Worm (Caenorhabditis elegans) whole organism, L2 larva: Measurements from ENCODE around the gene C33E10.1.
A peak's percentile ranks its signal among the peaks of the same experiment; 100 is the strongest.

Source experiments
- C34F6.9 ChIP-seq: fragments of 150-350 bp; optimal IDR thresholded peaks from 2 replicates; lab custom pipeline; 2014; ENCODE audit warnings: missing biosample characterization, missing genetic modification characterization
- F13H6.1 ChIP-seq: sonication (generic microtip); optimal IDR thresholded peaks from 2 replicates; lab custom pipeline; 2016; ENCODE audit warnings: missing genetic modification characterization, missing compliant biosample characterization
- Y55F3AM.14 ChIP-seq: fragments of 200-800 bp; sonication (Bioruptor generic); optimal IDR thresholded peaks from 2 replicates; lab custom pipeline; 2018; ENCODE audit warnings: mild to moderate bottlenecking, missing genetic modification characterization, missing compliant biosample characterization
- aly-2 ChIP-seq: fragments of 150-350 bp; optimal IDR thresholded peaks from 2 replicates; lab custom pipeline; 2014; ENCODE audit warnings: missing biosample characterization, missing genetic modification characterization
- blmp-1 ChIP-seq: sonication (generic microtip); optimal IDR thresholded peaks from 2 replicates; lab custom pipeline; 2017; ENCODE audit warnings: missing genetic modification characterization, mild to moderate bottlenecking, missing compliant biosample characterization, antibody characterized with exemption, moderate library complexity; ENCODE audit not compliant: insufficient read depth
- ceh-16 ChIP-seq: fragments of 150-350 bp; optimal IDR thresholded peaks from 2 replicates; lab custom pipeline; 2014; ENCODE audit warnings: missing biosample characterization, missing genetic modification characterization
- ceh-82 ChIP-seq: fragments of 150-350 bp; optimal IDR thresholded peaks from 2 replicates; lab custom pipeline; 2014; ENCODE audit warnings: missing biosample characterization, missing genetic modification characterization
- crh-2 ChIP-seq: sonication (generic microtip); optimal IDR thresholded peaks from 2 replicates; lab custom pipeline; 2017; ENCODE audit warnings: missing biosample characterization, missing genetic modification characterization
- dmd-4 ChIP-seq: sonication (generic microtip); optimal IDR thresholded peaks from 2 replicates; lab custom pipeline; 2017; ENCODE audit warnings: missing biosample characterization, missing genetic modification characterization
- elt-3 ChIP-seq: sonication (generic microtip); optimal IDR thresholded peaks from 2 replicates; lab custom pipeline; 2017; ENCODE audit warnings: missing biosample characterization, missing genetic modification characterization
- fos-1 ChIP-seq: fragments of 150-350 bp; optimal IDR thresholded peaks from 2 replicates; lab custom pipeline; 2014; ENCODE audit warnings: missing biosample characterization, missing genetic modification characterization
- gmeb-1 ChIP-seq: fragments of 150-350 bp; optimal IDR thresholded peaks from 2 replicates; lab custom pipeline; 2014; ENCODE audit warnings: missing biosample characterization, missing genetic modification characterization
- lin-39 ChIP-seq: fragments of 150-350 bp; optimal IDR thresholded peaks from 2 replicates; lab custom pipeline; 2014; ENCODE audit warnings: missing biosample characterization, missing genetic modification reagents, missing genetic modification characterization
- mbf-1 ChIP-seq: sonication (generic microtip); optimal IDR thresholded peaks from 2 replicates; lab custom pipeline; 2017; ENCODE audit warnings: missing biosample characterization, missing genetic modification characterization
- mdl-1 ChIP-seq, 2 experiments: fragments of 150-350 bp in 1 of 2; sonication (generic microtip) in 1 of 2; optimal IDR thresholded peaks; 2 replicates each; lab custom pipeline; 2017; ENCODE audit warnings: missing biosample characterization in 2 of 2, missing genetic modification characterization in 2 of 2
- nhr-10 ChIP-seq: sonication (generic microtip); optimal IDR thresholded peaks from 2 replicates; lab custom pipeline; 2017; ENCODE audit warnings: missing biosample characterization, missing genetic modification characterization
- nhr-11 ChIP-seq: fragments of 150-350 bp; optimal IDR thresholded peaks from 2 replicates; lab custom pipeline; 2014; ENCODE audit warnings: missing biosample characterization, missing genetic modification characterization
- nhr-12 ChIP-seq: fragments of 150-350 bp; optimal IDR thresholded peaks from 2 replicates; lab custom pipeline; 2014; ENCODE audit warnings: missing biosample characterization, missing genetic modification characterization
- nhr-129 ChIP-seq: fragments of 150-350 bp; optimal IDR thresholded peaks from 2 replicates; lab custom pipeline; 2014; ENCODE audit warnings: missing biosample characterization, missing genetic modification characterization
- nhr-21 ChIP-seq: fragments of 150-350 bp; optimal IDR thresholded peaks from 2 replicates; lab custom pipeline; 2014; ENCODE audit warnings: missing biosample characterization, missing genetic modification characterization
- nhr-23 ChIP-seq: fragments of 150-350 bp; optimal IDR thresholded peaks from 2 replicates; lab custom pipeline; 2014; ENCODE audit warnings: missing biosample characterization, missing genetic modification reagents, missing genetic modification characterization
- nhr-25 ChIP-seq: fragments of 150-350 bp; sonication (generic microtip); optimal IDR thresholded peaks from 3 replicates; lab custom pipeline; 2014; ENCODE audit warnings: missing biosample characterization, missing genetic modification characterization
- nhr-6 ChIP-seq: fragments of 150-350 bp; optimal IDR thresholded peaks from 2 replicates; lab custom pipeline; 2014; ENCODE audit warnings: missing biosample characterization, missing genetic modification characterization
- peb-1 ChIP-seq: fragments of 150-350 bp; optimal IDR thresholded peaks from 2 replicates; lab custom pipeline; 2014; ENCODE audit warnings: missing biosample characterization, missing genetic modification characterization
- sem-4 ChIP-seq: fragments of 150-350 bp; optimal IDR thresholded peaks from 2 replicates; lab custom pipeline; 2014; ENCODE audit warnings: missing biosample characterization, missing genetic modification reagents, missing genetic modification characterization
- skn-1 ChIP-seq: sonication (generic microtip); optimal IDR thresholded peaks from 2 replicates; lab custom pipeline; 2017; ENCODE audit warnings: missing biosample characterization, missing genetic modification characterization
- sma-3 ChIP-seq: sonication (generic microtip); optimal IDR thresholded peaks from 2 replicates; lab custom pipeline; 2016; ENCODE audit warnings: missing genetic modification reagents, missing genetic modification characterization, missing compliant biosample characterization
- sma-9 ChIP-seq, 2 experiments: fragments of 150-350 bp in 1 of 2; sonication (generic microtip) in 1 of 2; optimal IDR thresholded peaks; 2 replicates each; lab custom pipeline; 2014 to 2016; ENCODE audit warnings: missing genetic modification characterization in 2 of 2, mild to moderate bottlenecking in 1 of 2, missing biosample characterization in 1 of 2, missing compliant biosample characterization in 1 of 2, missing genetic modification reagents in 1 of 2, moderate library complexity in 1 of 2
- unc-39 ChIP-seq: fragments of 150-350 bp; optimal IDR thresholded peaks from 2 replicates; lab custom pipeline; 2014; ENCODE audit warnings: missing biosample characterization, missing genetic modification characterization
- unc-55 ChIP-seq: fragments of 150-350 bp; sonication (generic microtip); optimal IDR thresholded peaks from 3 replicates; lab custom pipeline; 2014; ENCODE audit warnings: missing biosample characterization, missing genetic modification reagents, missing genetic modification characterization
- unc-62 ChIP-seq: fragments of 150-350 bp; optimal IDR thresholded peaks from 2 replicates; lab custom pipeline; 2014; ENCODE audit warnings: missing biosample characterization, missing genetic modification reagents, missing genetic modification characterization
- zag-1 ChIP-seq: fragments of 150-350 bp; optimal IDR thresholded peaks from 2 replicates; lab custom pipeline; 2014; ENCODE audit warnings: missing biosample characterization, missing genetic modification characterization
- ztf-1 ChIP-seq: fragments of 200-800 bp; sonication (Bioruptor generic); conservative IDR thresholded peaks from 2 replicates; pipeline ENCODE4 v1.3.6; 2022; ENCODE audit warnings: missing genetic modification characterization, missing compliant biosample characterization
- ztf-11 ChIP-seq: sonication (generic microtip); optimal IDR thresholded peaks from 2 replicates; lab custom pipeline; 2017; ENCODE audit warnings: missing biosample characterization, missing genetic modification characterization

The C33E10.1 gene

ce11 chrX:17330574-17330973, 25.6 kb downstream of the C33E10.1 start:
- TF ChIP-seq unc-55 (GFP tag; lab: Kevin White, UChicago), result no peak
- no peak for TF ChIP-seq nhr-10
- no peak for TF ChIP-seq elt-3 (tag; lab: Kevin White, UChicago)
- TF ChIP-seq ztf-11 (tag; lab: Kevin White, UChicago), result no peak
- TF ChIP-seq ceh-16, result no peak
- no peak for TF ChIP-seq dmd-4
- TF ChIP-seq lin-39 (tag; lab: Kevin White, UChicago), result no peak
- TF ChIP-seq skn-1 (tag; lab: Kevin White, UChicago), result no peak
- TF ChIP-seq ztf-1 (GFP tag; lab: Robert Waterston, UW), result no peak
- no peak for TF ChIP-seq ceh-82 (tag; lab: Kevin White, UChicago)
- TF ChIP-seq mdl-1 (tag; optimal IDR thresholded peaks at IDR 0.05; lab: Kevin White, UChicago), result no peak
- TF ChIP-seq mbf-1 (tag; lab: Kevin White, UChicago), result no peak
- no peak for TF ChIP-seq aly-2 (tag; lab: Kevin White, UChicago)
- no peak for TF ChIP-seq nhr-25 (tag; lab: Kevin White, UChicago)
- no peak for TF ChIP-seq gmeb-1
- no peak for TF ChIP-seq nhr-23

ce11 chrX:17333752-17334151, 28.7 kb downstream of the C33E10.1 start, which contains the start of gene C53C11.5:
C53C11.5 (plus strand) TSS chrX:17334052.
- no peak for TF ChIP-seq C34F6.9
- no peak for TF ChIP-seq unc-62
- TF ChIP-seq nhr-12 (tag; lab: Kevin White, UChicago), result no peak
- TF ChIP-seq gmeb-1, result no peak
- TF ChIP-seq sem-4 (tag; lab: Kevin White, UChicago), result no peak
- no peak for TF ChIP-seq ztf-11 (tag; lab: Kevin White, UChicago)
- TF ChIP-seq mbf-1 (tag; lab: Kevin White, UChicago), result no peak
- TF ChIP-seq elt-3 (tag; lab: Kevin White, UChicago), result no peak
- no peak for TF ChIP-seq Y55F3AM.14 (GFP tag; lab: Kevin White, UChicago)
- TF ChIP-seq lin-39 (tag; lab: Kevin White, UChicago), result no peak
- no peak for TF ChIP-seq nhr-11 (tag; lab: Kevin White, UChicago)
- TF ChIP-seq sma-9 (GFP tag; optimal IDR thresholded peaks at IDR 0.05; lab: Kevin White, UChicago), result no peak
- TF ChIP-seq sma-9 (tag; optimal IDR thresholded peaks at IDR 0.05; lab: Kevin White, UChicago), result no peak
- TF ChIP-seq peb-1 (tag; lab: Kevin White, UChicago), result no peak
- no peak for TF ChIP-seq F13H6.1 (tag; lab: Kevin White, UChicago)
- TF ChIP-seq ztf-1 (GFP tag; lab: Robert Waterston, UW), result no peak
- TF ChIP-seq nhr-23, result no peak
- no peak for TF ChIP-seq nhr-10
- TF ChIP-seq nhr-6, result no peak
- TF ChIP-seq sma-3 (GFP tag; lab: Kevin White, UChicago), result no peak
- no peak for TF ChIP-seq skn-1 (tag; lab: Kevin White, UChicago)

DNA sequence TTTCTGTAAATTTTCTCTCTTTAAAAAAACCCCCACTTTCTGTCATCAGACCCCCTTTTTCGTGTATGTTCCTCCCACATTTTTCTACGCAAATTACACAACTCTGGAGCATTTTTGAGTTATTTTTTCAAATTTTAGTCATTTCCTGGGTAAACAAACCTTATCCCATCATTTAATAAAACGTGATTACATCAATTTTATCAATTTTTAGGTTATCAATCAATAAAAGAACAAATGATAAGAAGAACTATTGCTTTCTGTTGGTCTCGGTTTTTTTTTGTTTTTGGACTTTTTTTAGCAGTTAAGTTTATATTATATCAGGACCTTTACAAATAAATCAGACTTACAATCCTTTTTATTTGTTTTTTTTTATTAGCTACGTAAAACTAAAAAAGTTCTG, 31.3 kb downstream of the C33E10.1 start, which contains the start of gene C53C11.2:
Gene C53C11.2, plus strand, starts transcription at position 284 of the 400 bp plus-strand sequence.
- TF ChIP-seq fos-1 (tag; lab: Kevin White, UChicago) (peak; percentile 74), nhr-21 (tag; lab: Kevin White, UChicago) (no peak)
- TF ChIP-seq, all 48 proteins: peak for 1

DNA sequence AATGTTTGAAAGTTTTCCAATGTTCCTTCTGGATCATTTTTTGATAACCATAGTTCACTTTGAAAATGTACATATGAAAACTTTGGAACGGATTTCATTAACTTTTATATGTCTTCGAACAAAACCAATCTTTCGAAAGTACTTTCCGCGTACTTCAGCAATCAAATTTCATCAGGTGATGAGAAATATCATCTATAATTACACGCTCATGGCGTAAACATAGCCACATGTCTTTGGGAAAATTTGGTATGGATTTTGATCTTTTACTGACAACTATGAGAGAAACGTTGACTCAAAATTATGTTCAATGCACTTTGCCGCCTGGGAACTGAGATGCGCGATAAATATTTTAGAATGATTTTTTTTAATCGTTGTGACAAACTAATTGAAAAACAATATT, 33.9 kb downstream of the C33E10.1 start:
- no peak for TF ChIP-seq nhr-12 (tag; lab: Kevin White, UChicago)
- no peak for TF ChIP-seq crh-2 (tag; lab: Kevin White, UChicago)
- no peak for TF ChIP-seq blmp-1
- no peak for TF ChIP-seq mbf-1 (tag; lab: Kevin White, UChicago)
- TF ChIP-seq nhr-129, result peak; percentile 56
- TF ChIP-seq, all 48 proteins: peak for 1

DNA sequence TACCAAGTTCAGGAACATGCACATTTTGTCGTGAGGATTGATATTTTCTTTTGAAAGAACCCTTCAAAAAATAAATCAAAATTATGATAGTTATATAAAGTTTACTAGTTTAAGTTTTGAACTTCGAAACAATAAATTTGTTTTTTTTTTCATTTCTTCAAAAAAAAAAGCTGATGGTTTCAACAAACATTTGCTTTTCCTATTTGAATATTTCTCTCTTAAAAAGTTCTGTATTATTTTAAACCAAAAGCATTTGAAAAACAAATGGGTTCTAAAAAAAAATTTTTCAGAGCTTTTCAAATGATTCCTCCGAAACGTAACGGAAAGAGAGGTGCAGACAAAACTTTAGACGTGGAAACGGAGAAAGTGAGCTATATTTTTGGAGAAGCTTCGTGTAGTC, 35.5 kb downstream of the C33E10.1 start, which contains the start of gene C53C11.1:
Gene C53C11.1, plus strand, starts transcription at position 301 of the 400 bp plus-strand sequence.
- TF ChIP-seq ceh-82 (tag; lab: Kevin White, UChicago) (no peak), nhr-23 (no peak), F13H6.1 (tag; lab: Kevin White, UChicago) (no peak), ztf-11 (tag; lab: Kevin White, UChicago) (no peak), unc-39 (tag; lab: Kevin White, UChicago) (no peak), zag-1 (tag; lab: Kevin White, UChicago) (no peak), gmeb-1 (no peak), dmd-4 (no peak), nhr-11 (tag; lab: Kevin White, UChicago) (no peak), lin-39 (tag; lab: Kevin White, UChicago) (no peak)
